Worm (Caenorhabditis elegans): ENCODE measurements around the gene pxd-1.

- no peak for TF ChIP-seq unc-39 (tag; optimal IDR thresholded peaks at IDR 0.05)
- TF ChIP-seq ceh-82 (tag; optimal IDR thresholded peaks at IDR 0.05): no peak
- TF ChIP-seq fkh-10 (GFP tag; optimal IDR thresholded peaks at IDR 0.05): no peak
- no peak for TF ChIP-seq F49E8.2 (tag; optimal IDR thresholded peaks at IDR 0.05; ENCODE audit: borderline replicate concordance)
- TF ChIP-seq lin-39 (tag; optimal IDR thresholded peaks at IDR 0.05): no peak
- TF ChIP-seq ztf-11 (tag; optimal IDR thresholded peaks at IDR 0.05): no peak
- TF ChIP-seq mep-1 (tag; optimal IDR thresholded peaks at IDR 0.05): no peak
- TF ChIP-seq F26F4.8 (GFP tag; conservative IDR thresholded peaks at IDR 0.05): no peak
- TF ChIP-seq ama-1 (optimal IDR thresholded peaks at IDR 0.05): no peak
Observed at ce11 chrIII:3957119-3957739, 48.7 kb upstream of the pxd-1 start.
